Fruit fly (Drosophila melanogaster) whole organism, wandering third instar larva: ENCODE data around the gene CG10646.

Source experiments
- Abd-B ChIP-seq: fragments of >200 bp; optimal IDR thresholded peaks from 2 replicates; lab custom pipeline; 2017; ENCODE audit warnings: missing biosample characterization, missing genetic modification characterization
- CG32264 ChIP-seq: fragments of 200-800 bp; sonication (Bioruptor generic); optimal IDR thresholded peaks from 2 replicates; lab custom pipeline; 2016; ENCODE audit warnings: missing biosample characterization, missing genetic modification characterization
- CrebA ChIP-seq: fragments of 200-800 bp; sonication (Bioruptor generic); optimal IDR thresholded peaks from 2 replicates; lab custom pipeline; 2016; ENCODE audit warnings: missing biosample characterization, mild to moderate bottlenecking, missing genetic modification characterization, borderline replicate concordance
- Dfd ChIP-seq: fragments of >200 bp; optimal IDR thresholded peaks from 2 replicates; lab custom pipeline; 2017; ENCODE audit warnings: missing biosample characterization, missing genetic modification characterization
- GATAd ChIP-seq: sonication (Bioruptor generic); optimal IDR thresholded peaks from 2 replicates; lab custom pipeline; 2016; ENCODE audit warnings: missing biosample characterization, missing genetic modification characterization
- HLH106 ChIP-seq: fragments of 200-800 bp; optimal IDR thresholded peaks from 3 replicates; lab custom pipeline; 2019; ENCODE audit warnings: missing biosample characterization, mild to moderate bottlenecking, missing genetic modification characterization, moderate library complexity
- Hnf4 ChIP-seq: fragments of 200-800 bp; sonication (Bioruptor generic); optimal IDR thresholded peaks from 2 replicates; lab custom pipeline; 2016; ENCODE audit warnings: missing biosample characterization, mild to moderate bottlenecking, missing genetic modification characterization
- Hr78 ChIP-seq: fragments of >200 bp; optimal IDR thresholded peaks from 2 replicates; lab custom pipeline; 2017; ENCODE audit warnings: missing biosample characterization, missing genetic modification characterization
- Hr83 ChIP-seq: fragments of 200-300 bp; sonication (Bioruptor generic); optimal IDR thresholded peaks from 2 replicates; lab custom pipeline; 2016; ENCODE audit warnings: missing biosample characterization, mild to moderate bottlenecking, missing genetic modification characterization, moderate library complexity; ENCODE audit not compliant: poor library complexity, severe bottlenecking
- Jra ChIP-seq: sonication (Bioruptor generic); optimal IDR thresholded peaks from 2 replicates; lab custom pipeline; 2016; ENCODE audit warnings: missing biosample characterization, missing genetic modification characterization
- Mio ChIP-seq: sonication (Bioruptor generic); optimal IDR thresholded peaks from 2 replicates; lab custom pipeline; 2016; ENCODE audit warnings: missing biosample characterization, missing genetic modification characterization
- Myc ChIP-seq: fragments of >200 bp; optimal IDR thresholded peaks from 2 replicates; lab custom pipeline; 2017
- N ChIP-seq: fragments of >200 bp; optimal IDR thresholded peaks from 2 replicates; lab custom pipeline; 2018; ENCODE audit warnings: missing biosample characterization, missing external identifiers, missing genetic modification characterization
- OdsH ChIP-seq: fragments of 200-800 bp; sonication (Bioruptor generic); optimal IDR thresholded peaks from 2 replicates; lab custom pipeline; 2016; ENCODE audit warnings: missing biosample characterization, mild to moderate bottlenecking, missing genetic modification characterization
- Rel ChIP-seq, 2 experiments: fragments of 200-800 bp; sonication (Bioruptor generic) in 1 of 2; optimal IDR thresholded peaks; 2 replicates in 1 of 2; 3 replicates in 1 of 2; lab custom pipeline; 2016 to 2019; ENCODE audit warnings: mild to moderate bottlenecking in 2 of 2, missing biosample characterization in 2 of 2, missing genetic modification characterization in 2 of 2, moderate library complexity in 1 of 2
- Sp1 ChIP-seq: fragments of 200-800 bp; sonication (Bioruptor generic); optimal IDR thresholded peaks from 3 replicates; lab custom pipeline; 2019; ENCODE audit warnings: missing biosample characterization, mild to moderate bottlenecking, missing genetic modification characterization, moderate library complexity
- Vsx2 ChIP-seq: fragments of 200-300, 225-300 bp; sonication (Bioruptor generic); optimal IDR thresholded peaks from 2 replicates; lab custom pipeline; 2018; ENCODE audit warnings: missing biosample characterization, missing genetic modification characterization; ENCODE audit not compliant: partially characterized antibody
- br ChIP-seq: fragments of 200-800 bp; sonication (Bioruptor generic); optimal IDR thresholded peaks from 2 replicates; lab custom pipeline; 2016; ENCODE audit warnings: missing biosample characterization, missing genetic modification characterization
- brk ChIP-seq: fragments of 200-800 bp; sonication (Bioruptor generic); optimal IDR thresholded peaks from 2 replicates; lab custom pipeline; 2016; ENCODE audit warnings: missing biosample characterization, mild to moderate bottlenecking, missing genetic modification characterization
- dmrt93B ChIP-seq: fragments of 200-800 bp; sonication (Bioruptor generic); optimal IDR thresholded peaks from 2 replicates; lab custom pipeline; 2018; ENCODE audit warnings: missing biosample characterization, mild to moderate bottlenecking, missing genetic modification characterization
- dsf ChIP-seq: sonication (Bioruptor generic); optimal IDR thresholded peaks from 2 replicates; lab custom pipeline; 2016; ENCODE audit warnings: missing biosample characterization, missing genetic modification characterization, borderline replicate concordance
- ey ChIP-seq: fragments of 200-800 bp; sonication (Bioruptor generic); optimal IDR thresholded peaks from 2 replicates; lab custom pipeline; 2016; ENCODE audit warnings: missing biosample characterization, missing genetic modification characterization
- foxo ChIP-seq, 2 experiments: fragments of 200-800 bp; sonication (Bioruptor generic); optimal IDR thresholded peaks; 2 replicates in 1 of 2; 3 replicates in 1 of 2; lab custom pipeline; 2016 to 2017; ENCODE audit warnings: missing biosample characterization in 2 of 2, missing genetic modification characterization in 2 of 2
- fru ChIP-seq: fragments of 200-800 bp; sonication (Bioruptor generic); optimal IDR thresholded peaks from 3 replicates; lab custom pipeline; 2016; ENCODE audit warnings: missing biosample characterization, mild to moderate bottlenecking, missing genetic modification characterization
- h ChIP-seq: fragments of 200-800 bp; sonication (Bioruptor generic); optimal IDR thresholded peaks from 3 replicates; lab custom pipeline; 2016; ENCODE audit warnings: missing biosample characterization, mild to moderate bottlenecking, missing genetic modification characterization
- jim ChIP-seq: fragments of 175-275, 200-325 bp; sonication (Bioruptor generic); optimal IDR thresholded peaks from 2 replicates; lab custom pipeline; 2016; ENCODE audit warnings: missing biosample characterization, mild to moderate bottlenecking, missing genetic modification characterization
- lola ChIP-seq: fragments of >200 bp; optimal IDR thresholded peaks from 2 replicates; lab custom pipeline; 2017; ENCODE audit warnings: missing biosample characterization, missing genetic modification characterization
- pan ChIP-seq: fragments of >200 bp; optimal IDR thresholded peaks from 2 replicates; lab custom pipeline; 2017
- psq ChIP-seq: fragments of 200-800 bp; sonication (Bioruptor generic); optimal IDR thresholded peaks from 3 replicates; lab custom pipeline; 2017; ENCODE audit warnings: missing biosample characterization, mild to moderate bottlenecking, missing genetic modification characterization, moderate library complexity
- rgr ChIP-seq: fragments of 200-800 bp; sonication (Bioruptor generic); optimal IDR thresholded peaks from 3 replicates; lab custom pipeline; 2016; ENCODE audit warnings: missing biosample characterization, mild to moderate bottlenecking, missing genetic modification characterization
- sage ChIP-seq: fragments of 200-800 bp; sonication (Bioruptor generic); optimal IDR thresholded peaks from 2 replicates; lab custom pipeline; 2016; ENCODE audit warnings: missing biosample characterization, mild to moderate bottlenecking, missing genetic modification characterization
- sv ChIP-seq: fragments of 200-800 bp; sonication (Bioruptor generic); optimal IDR thresholded peaks from 3 replicates; lab custom pipeline; 2016; ENCODE audit warnings: missing biosample characterization, missing genetic modification characterization
- tai ChIP-seq: sonication (Bioruptor generic); optimal IDR thresholded peaks from 2 replicates; lab custom pipeline; 2016; ENCODE audit warnings: missing biosample characterization, missing genetic modification characterization
- usp ChIP-seq: fragments of >200 bp; optimal IDR thresholded peaks from 2 replicates; lab custom pipeline; 2017; ENCODE audit warnings: missing biosample characterization, missing genetic modification characterization
- woc ChIP-seq: sonication (Bioruptor generic); optimal IDR thresholded peaks from 2 replicates; lab custom pipeline; 2016; ENCODE audit warnings: missing biosample characterization, mild to moderate bottlenecking, missing genetic modification characterization

The CG10646 gene

DNA sequence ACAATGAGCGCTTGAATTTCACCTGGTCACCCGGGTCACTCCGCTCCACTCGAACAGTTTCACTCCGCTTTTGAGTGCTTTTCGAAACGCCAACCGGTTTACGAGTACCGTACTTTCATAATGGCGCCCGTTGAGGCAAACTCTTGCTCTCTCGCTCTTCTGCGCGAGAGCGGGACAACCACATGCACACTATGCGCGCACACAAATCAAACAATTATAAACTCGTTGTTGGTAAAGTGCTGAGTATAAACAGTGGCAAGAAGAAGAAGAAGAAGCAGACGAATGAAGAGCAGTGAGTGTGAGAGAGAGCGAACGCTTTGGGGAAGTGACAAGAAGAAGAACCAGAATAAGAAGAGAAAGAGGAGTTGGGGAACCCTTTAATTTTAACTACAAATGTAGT lies 35.7 kb downstream of the CG10646 start, which contains the start of gene eyg (continued):
- TF ChIP-seq woc (GFP tag; lab: Kevin White, UChicago), result no peak
- peak; percentile 57 for TF ChIP-seq Hr83 (GFP tag; lab: Kevin White, UChicago)

DNA sequence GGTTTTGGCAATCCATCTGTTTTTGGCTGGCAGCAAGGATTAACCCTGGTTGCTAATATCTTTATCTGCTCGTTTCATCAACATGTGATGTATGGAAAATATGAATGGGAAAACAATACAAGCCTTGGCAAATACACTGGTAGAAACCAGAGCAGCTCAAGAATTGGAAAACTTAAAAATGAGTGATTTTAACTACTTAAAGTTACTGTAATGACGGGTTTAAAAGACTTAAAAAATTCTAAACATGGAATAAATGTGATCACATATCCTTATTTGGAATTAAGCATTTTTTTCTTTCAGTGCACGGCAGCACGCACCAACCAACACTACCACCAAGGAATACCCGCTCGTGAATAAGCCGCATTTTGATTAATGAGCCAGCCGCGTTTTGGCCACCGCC lies 38.5 kb downstream of the CG10646 start:
- TF ChIP-seq tai (GFP tag; lab: Kevin White, UChicago), result no peak
- TF ChIP-seq br (GFP tag; lab: Kevin White, UChicago), result no peak
- no peak for TF ChIP-seq Hr83 (GFP tag; lab: Kevin White, UChicago)
- no peak for TF ChIP-seq dsf (GFP tag; lab: Kevin White, UChicago)
- peak; percentile 49 for TF ChIP-seq HLH106
- no peak for TF ChIP-seq N
- TF ChIP-seq sv (GFP tag; lab: Kevin White, UChicago), result no peak
- TF ChIP-seq fru (GFP tag; lab: Kevin White, UChicago), result peak; percentile 32
- TF ChIP-seq dmrt93B (GFP tag; lab: Kevin White, UChicago), result no peak
- TF ChIP-seq Mio, result no peak
- no peak for TF ChIP-seq GATAd (GFP tag; lab: Kevin White, UChicago)
- TF ChIP-seq rgr, result no peak
- TF ChIP-seq brk, result no peak
- no peak for TF ChIP-seq pan

DNA sequence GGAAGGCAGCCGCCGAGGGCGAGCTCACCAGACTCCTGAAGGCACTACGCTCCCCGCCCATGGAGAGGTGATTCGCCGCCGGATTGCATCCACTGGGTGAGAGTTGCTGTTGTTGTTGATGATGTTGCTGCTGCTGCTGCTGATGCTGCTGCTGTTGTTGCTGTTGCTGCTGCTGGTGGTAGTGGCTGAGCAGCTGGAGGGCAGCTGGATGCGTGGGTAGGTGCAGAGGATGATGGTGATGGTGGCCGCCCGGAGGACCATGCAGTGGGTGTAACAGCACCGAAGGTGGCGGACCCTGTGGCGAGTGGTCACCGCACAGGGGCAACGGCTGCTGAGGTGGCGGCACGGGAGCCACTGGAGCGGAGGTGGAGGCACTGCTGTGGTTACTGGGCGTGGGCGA lies 40.1 kb downstream of the CG10646 start:
- no peak for TF ChIP-seq Hr78 (GFP tag; lab: Kevin White, UChicago)
- no peak for TF ChIP-seq psq
- no peak for TF ChIP-seq CrebA
- no peak for TF ChIP-seq dsf (GFP tag; lab: Kevin White, UChicago)
- TF ChIP-seq Rel (GFP tag; optimal IDR thresholded peaks at IDR 0.05; lab: Kevin White, UChicago), result no peak
- TF ChIP-seq Rel (tag; optimal IDR thresholded peaks at IDR 0.05; lab: Kevin White, UChicago), result no peak
- peak; percentile 73 for TF ChIP-seq Dfd (GFP tag; lab: Kevin White, UChicago)

DNA sequence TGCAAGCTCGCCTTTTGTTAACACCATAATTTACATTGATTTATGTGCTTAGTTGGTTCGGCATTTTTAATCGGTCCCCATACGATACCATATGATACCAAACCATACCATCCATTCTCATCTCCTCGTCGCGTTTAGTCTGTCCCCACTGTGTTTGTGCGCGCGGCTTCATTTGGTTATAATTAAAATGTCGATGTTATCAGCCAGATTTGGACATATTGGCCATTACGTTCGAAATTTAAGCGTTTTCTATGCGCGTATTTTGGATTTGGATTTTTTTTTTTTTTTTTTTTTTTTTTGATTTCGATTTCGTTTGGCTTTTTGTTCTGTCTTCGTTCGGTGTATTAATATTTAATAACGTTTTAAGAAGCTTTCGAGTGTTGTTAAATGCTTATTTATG lies 41.7 kb downstream of the CG10646 start:
- TF ChIP-seq Mio, result no peak
- no peak for TF ChIP-seq pan
- TF ChIP-seq CrebA, result no peak
- TF ChIP-seq Rel (GFP tag; optimal IDR thresholded peaks at IDR 0.05; lab: Kevin White, UChicago), result no peak
- no peak for TF ChIP-seq Rel (tag; optimal IDR thresholded peaks at IDR 0.05; lab: Kevin White, UChicago)
- TF ChIP-seq sv (GFP tag; lab: Kevin White, UChicago), result no peak
- TF ChIP-seq CG32264 (GFP tag; lab: Kevin White, UChicago), result no peak
- no peak for TF ChIP-seq psq
- TF ChIP-seq dmrt93B (GFP tag; lab: Kevin White, UChicago), result no peak
- no peak for TF ChIP-seq usp (GFP tag; lab: Kevin White, UChicago)
- no peak for TF ChIP-seq fru (GFP tag; lab: Kevin White, UChicago)
- TF ChIP-seq HLH106, result no peak
- TF ChIP-seq Myc (lab: Kevin White, UChicago), result no peak
- no peak for TF ChIP-seq rgr
- TF ChIP-seq lola (GFP tag; lab: Kevin White, UChicago), result no peak
- TF ChIP-seq sage (GFP tag; lab: Kevin White, UChicago), result no peak
- TF ChIP-seq, all 38 proteins: peak for 0

DNA sequence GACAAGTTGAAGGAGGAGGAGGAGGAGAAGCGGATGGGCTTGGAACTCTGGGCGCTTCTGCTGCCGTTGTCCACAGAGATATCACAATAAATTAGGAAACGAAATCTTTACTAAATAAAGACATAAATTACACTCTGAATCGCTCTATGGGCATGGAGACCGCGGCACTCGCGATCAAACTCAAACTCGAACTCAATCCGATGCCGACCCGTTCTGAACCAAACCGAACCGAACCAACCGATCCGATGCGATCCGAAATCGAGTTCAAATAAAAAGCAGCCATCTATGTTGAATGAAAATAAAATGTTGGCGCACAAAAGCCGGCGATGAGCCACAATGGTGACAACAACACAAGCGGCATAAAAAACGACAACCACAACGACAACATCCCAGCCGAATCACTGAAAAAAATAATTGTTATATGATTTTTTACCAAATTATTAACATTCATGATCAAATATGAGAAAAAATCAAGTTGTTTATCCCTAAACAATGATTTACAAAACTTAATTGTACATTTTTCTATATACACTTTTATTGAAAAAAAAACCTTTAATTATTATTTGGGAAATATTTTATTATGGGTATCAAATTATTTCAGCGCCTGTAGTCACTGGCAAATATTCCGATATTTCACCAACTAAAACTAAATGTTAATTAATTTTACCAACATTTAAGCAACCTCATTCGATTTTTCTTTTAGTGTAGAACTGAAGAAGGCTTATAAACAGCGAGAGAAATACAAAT lies 46.6 kb downstream of the CG10646 start:
- TF ChIP-seq Dfd (GFP tag; lab: Kevin White, UChicago) (peak; percentile 10), fru (GFP tag; lab: Kevin White, UChicago) (peak; percentile 51), foxo (GFP tag; optimal IDR thresholded peaks at IDR 0.05; lab: Kevin White, UChicago) (peak in 1 of 2 experiments; percentile 56), Rel (GFP tag; optimal IDR thresholded peaks at IDR 0.05; lab: Kevin White, UChicago) (no peak), Rel (tag; optimal IDR thresholded peaks at IDR 0.05; lab: Kevin White, UChicago) (no peak), GATAd (GFP tag; lab: Kevin White, UChicago) (no peak), sv (GFP tag; lab: Kevin White, UChicago) (peak; percentile 24), jim (GFP tag; lab: Kevin White, UChicago) (no peak), CrebA (no peak), dsf (GFP tag; lab: Kevin White, UChicago) (no peak), h (peak; percentile 59), Hr83 (GFP tag; lab: Kevin White, UChicago) (no peak), Sp1 (GFP tag; lab: Kevin White, UChicago) (peak; percentile 58), lola (GFP tag; lab: Kevin White, UChicago) (no peak), sage (GFP tag; lab: Kevin White, UChicago) (no peak), brk (no peak), HLH106 (peak; percentile 56), br (GFP tag; lab: Kevin White, UChicago) (peak; percentile 10), ey (peak; percentile 42), CG32264 (GFP tag; lab: Kevin White, UChicago) (no peak), rgr (peak; percentile 39), tai (GFP tag; lab: Kevin White, UChicago) (no peak), usp (GFP tag; lab: Kevin White, UChicago) (no peak), dmrt93B (GFP tag; lab: Kevin White, UChicago) (no peak), pan (no peak), N (no peak), Hr78 (GFP tag; lab: Kevin White, UChicago) (no peak), Hnf4 (peak; percentile 14), woc (GFP tag; lab: Kevin White, UChicago) (peak; percentile 35), Abd-B (no peak), Myc (lab: Kevin White, UChicago) (no peak), psq (peak; percentile 55), Vsx2 (GFP tag; lab: Kevin White, UChicago) (no peak), Jra (GFP tag; lab: Kevin White, UChicago) (no peak), OdsH (peak; percentile 48)
